Fruit fly (Drosophila melanogaster) whole organism, embryonic: Measurements from ENCODE around the gene CG43175.
A peak's percentile ranks its signal among the peaks of the same experiment; 100 is the strongest.

Source experiments
- CG1024 ChIP-seq: fragments of 200-800 bp; sonication (Bioruptor generic); IDR thresholded peaks from 2 replicates; pipeline ENCODE4 v1.3.6; 2022; ENCODE audit warnings: missing biosample characterization, missing genetic modification characterization
- CG10274 ChIP-seq: fragments of 200-800 bp; sonication (Bioruptor generic); optimal IDR thresholded peaks from 3 replicates; lab custom pipeline; 2017; ENCODE audit warnings: missing biosample characterization, mild to moderate bottlenecking, missing genetic modification characterization
- CG10321 ChIP-seq: fragments of 200-800 bp; sonication (Bioruptor generic); IDR thresholded peaks from 2 replicates; pipeline ENCODE4 v1.3.6; 2022; ENCODE audit warnings: missing biosample characterization, missing genetic modification characterization
- CG10366 ChIP-seq: fragments of 200-800 bp; sonication (Bioruptor generic); IDR thresholded peaks from 2 replicates; pipeline ENCODE4 v1.3.6; 2022; ENCODE audit warnings: missing biosample characterization, missing genetic modification characterization
- CG10543 ChIP-seq: fragments of 200-800 bp; sonication (Bioruptor generic); optimal IDR thresholded peaks from 3 replicates; lab custom pipeline; 2017; ENCODE audit warnings: missing biosample characterization, mild to moderate bottlenecking, missing genetic modification characterization, moderate library complexity
- CG10979 ChIP-seq: fragments of 200-800 bp; sonication (Bioruptor generic); optimal IDR thresholded peaks from 2 replicates; lab custom pipeline; 2018; ENCODE audit warnings: missing biosample characterization, mild to moderate bottlenecking, missing genetic modification characterization, moderate library complexity
- CG11085 ChIP-seq: fragments of 200-800 bp; sonication (Bioruptor generic); IDR thresholded peaks from 2 replicates; pipeline ENCODE4 v1.3.6; 2022; ENCODE audit warnings: missing biosample characterization, missing genetic modification characterization
- CG11723 ChIP-seq: fragments of 200-800 bp; sonication (Bioruptor generic); optimal IDR thresholded peaks from 2 replicates; lab custom pipeline; 2017; ENCODE audit warnings: missing biosample characterization, mild to moderate bottlenecking, missing genetic modification characterization
- CG12391 ChIP-seq: fragments of 200-800 bp; sonication (Bioruptor generic); optimal IDR thresholded peaks from 3 replicates; lab custom pipeline; 2018; ENCODE audit warnings: missing biosample characterization, mild to moderate bottlenecking, missing genetic modification characterization, moderate library complexity
- CG13296 ChIP-seq: fragments of 200-800 bp; sonication (Bioruptor generic); optimal IDR thresholded peaks from 3 replicates; lab custom pipeline; 2018; ENCODE audit warnings: missing biosample characterization, mild to moderate bottlenecking, missing genetic modification characterization
- CG14050 ChIP-seq: fragments of 200-800 bp; sonication (Bioruptor generic); IDR thresholded peaks from 3 replicates; pipeline ENCODE4 v1.3.6; 2022; ENCODE audit warnings: missing biosample characterization, missing genetic modification characterization
- CG17829 ChIP-seq: fragments of 200-800 bp; optimal IDR thresholded peaks from 2 replicates; lab custom pipeline; 2019; ENCODE audit warnings: missing biosample characterization, mild to moderate bottlenecking, missing genetic modification characterization, moderate library complexity
- CG31365 ChIP-seq: fragments of 200-800 bp; sonication (Bioruptor generic); optimal IDR thresholded peaks from 2 replicates; lab custom pipeline; 2018; ENCODE audit warnings: missing biosample characterization, mild to moderate bottlenecking, missing genetic modification characterization
- CG5953 ChIP-seq: fragments of 200-800 bp; sonication (Bioruptor generic); IDR thresholded peaks from 2 replicates; pipeline ENCODE4 v1.3.6; 2022; ENCODE audit warnings: missing biosample characterization, missing genetic modification characterization
- CG7745 ChIP-seq: fragments of 200-800 bp; sonication (Bioruptor generic); optimal IDR thresholded peaks from 2 replicates; lab custom pipeline; 2018; ENCODE audit warnings: missing biosample characterization, mild to moderate bottlenecking, missing genetic modification characterization, moderate library complexity
- CG8388 ChIP-seq: fragments of 200-800 bp; sonication (Bioruptor generic); optimal IDR thresholded peaks from 2 replicates; lab custom pipeline; 2019; ENCODE audit warnings: missing biosample characterization, mild to moderate bottlenecking, missing genetic modification characterization, moderate library complexity
- CG8478 ChIP-seq: fragments of >200 bp; optimal IDR thresholded peaks from 2 replicates; lab custom pipeline; 2018
- CG9727 ChIP-seq: fragments of 200-800 bp; sonication (Bioruptor generic); optimal IDR thresholded peaks from 3 replicates; lab custom pipeline; 2017; ENCODE audit warnings: missing biosample characterization, mild to moderate bottlenecking, missing genetic modification characterization
- Chrac-16 ChIP-seq: fragments of 200-800 bp; sonication (Bioruptor generic); optimal IDR thresholded peaks from 3 replicates; lab custom pipeline; 2016; ENCODE audit warnings: missing biosample characterization, missing genetic modification characterization
- CrebB ChIP-seq: fragments of 200-800 bp; sonication (Bioruptor generic); optimal IDR thresholded peaks from 3 replicates; lab custom pipeline; 2018; ENCODE audit warnings: missing biosample characterization, mild to moderate bottlenecking, missing genetic modification characterization
- Dbx ChIP-seq: fragments of 200-800 bp; sonication (Bioruptor generic); IDR thresholded peaks from 3 replicates; pipeline ENCODE4 v1.3.6; 2022; ENCODE audit warnings: missing biosample characterization, missing genetic modification characterization
- Dll ChIP-seq: fragments of 200-800 bp; sonication (Bioruptor generic); IDR thresholded peaks from 4 replicates; pipeline ENCODE4 v1.3.6; 2022; ENCODE audit warnings: missing biosample characterization, missing genetic modification characterization; ENCODE audit not compliant: partially characterized antibody
- Fer1 ChIP-seq: fragments of 200-800 bp; sonication (Bioruptor generic); optimal IDR thresholded peaks from 2 replicates; lab custom pipeline; 2017; ENCODE audit warnings: missing biosample characterization, mild to moderate bottlenecking, missing genetic modification characterization
- HLHmδ ChIP-seq: fragments of 200-800 bp; sonication (Bioruptor generic); optimal IDR thresholded peaks from 2 replicates; lab custom pipeline; 2018; ENCODE audit warnings: missing biosample characterization, mild to moderate bottlenecking, missing genetic modification characterization, moderate library complexity
- Hey ChIP-seq: fragments of 200-800 bp; sonication (Bioruptor generic); optimal IDR thresholded peaks from 3 replicates; lab custom pipeline; 2018; ENCODE audit warnings: missing biosample characterization, mild to moderate bottlenecking, missing genetic modification characterization
- Hmx ChIP-seq: fragments of 200-800 bp; sonication (Bioruptor generic); optimal IDR thresholded peaks from 2 replicates; lab custom pipeline; 2016; ENCODE audit warnings: missing biosample characterization, missing genetic modification characterization
- Hr51 ChIP-seq, 2 experiments: fragments of 200-800 bp; sonication (Bioruptor generic); optimal IDR thresholded peaks; 2 replicates in 1 of 2; 3 replicates in 1 of 2; lab custom pipeline; 2016 to 2018; ENCODE audit warnings: missing biosample characterization in 2 of 2, missing genetic modification characterization in 2 of 2, mild to moderate bottlenecking in 1 of 2, moderate library complexity in 1 of 2
- Hr78 ChIP-seq, 2 experiments: fragments of 200-800 bp in 1 of 2; fragments of >200 bp in 1 of 2; sonication (Bioruptor generic) in 1 of 2; optimal IDR thresholded peaks; 2 replicates each; lab custom pipeline; 2017 to 2019; ENCODE audit warnings: missing biosample characterization in 2 of 2, missing genetic modification characterization in 2 of 2, mild to moderate bottlenecking in 1 of 2, moderate library complexity in 1 of 2
- MTF-1 ChIP-seq: fragments of 200-800 bp; sonication (Bioruptor generic); optimal IDR thresholded peaks from 2 replicates; lab custom pipeline; 2018; ENCODE audit warnings: missing biosample characterization, mild to moderate bottlenecking, missing genetic modification characterization, borderline replicate concordance
- Nf-YC ChIP-seq: fragments of 200-800 bp; optimal IDR thresholded peaks from 3 replicates; lab custom pipeline; 2019; ENCODE audit warnings: missing biosample characterization, mild to moderate bottlenecking, missing genetic modification characterization, moderate library complexity
- Opbp ChIP-seq: fragments of 200-800 bp; sonication (Bioruptor generic); IDR thresholded peaks from 3 replicates; pipeline ENCODE4 v1.3.6; 2022; ENCODE audit warnings: missing biosample characterization, missing genetic modification characterization; ENCODE audit not compliant: partially characterized antibody
- Rfx ChIP-seq: fragments of 200-800 bp; sonication (Bioruptor generic); IDR thresholded peaks from 2 replicates; pipeline ENCODE4 v1.3.6; 2022; ENCODE audit warnings: missing biosample characterization, missing genetic modification characterization
- ab ChIP-seq: fragments of 200-800 bp; sonication (Bioruptor generic); optimal IDR thresholded peaks from 2 replicates; lab custom pipeline; 2016; ENCODE audit warnings: missing biosample characterization, missing genetic modification characterization
- cato ChIP-seq: fragments of 200-800 bp; sonication (Bioruptor generic); optimal IDR thresholded peaks from 2 replicates; lab custom pipeline; 2016; ENCODE audit warnings: missing biosample characterization, missing genetic modification characterization, borderline replicate concordance
- crol ChIP-seq: fragments of 200-800 bp; sonication (Bioruptor generic); IDR thresholded peaks from 2 replicates; pipeline ENCODE4 v1.3.6; 2022; ENCODE audit warnings: missing biosample characterization, missing genetic modification characterization
- dysf ChIP-seq: fragments of 200-800 bp; sonication (Bioruptor generic); IDR thresholded peaks from 3 replicates; pipeline ENCODE4 v1.3.6; 2022; ENCODE audit warnings: missing biosample characterization, missing genetic modification characterization
- grau ChIP-seq: fragments of 200-800 bp; optimal IDR thresholded peaks from 3 replicates; lab custom pipeline; 2019; ENCODE audit warnings: missing biosample characterization, mild to moderate bottlenecking, missing genetic modification characterization, moderate library complexity
- grn ChIP-seq: fragments of 200-800 bp; sonication (Bioruptor generic); optimal IDR thresholded peaks from 3 replicates; lab custom pipeline; 2017; ENCODE audit warnings: missing biosample characterization, missing genetic modification characterization
- gro ChIP-seq: fragments of 200-800 bp; sonication (Bioruptor generic); optimal IDR thresholded peaks from 2 replicates; lab custom pipeline; 2016; ENCODE audit warnings: missing biosample characterization, missing genetic modification characterization
- gsb ChIP-seq: fragments of 200-800 bp; sonication (Bioruptor generic); IDR thresholded peaks from 2 replicates; pipeline ENCODE4 v1.3.6; 2022; ENCODE audit warnings: missing biosample characterization, missing genetic modification characterization
- her ChIP-seq: fragments of 200-800 bp; sonication (Bioruptor generic); optimal IDR thresholded peaks from 2 replicates; lab custom pipeline; 2016; ENCODE audit warnings: missing biosample characterization, missing genetic modification characterization
- hth ChIP-seq: fragments of >200 bp; optimal IDR thresholded peaks from 2 replicates; lab custom pipeline; 2017; ENCODE audit warnings: inconsistent platforms
- kay ChIP-seq: fragments of 200-800 bp; sonication (Bioruptor generic); optimal IDR thresholded peaks from 2 replicates; lab custom pipeline; 2016; ENCODE audit warnings: missing biosample characterization, missing genetic modification characterization
- lola ChIP-seq, 3 experiments: fragments of >200 bp in 2 of 3; fragments of 200-800 bp in 1 of 3; sonication (Bioruptor generic) in 1 of 3; optimal IDR thresholded peaks; 2 replicates each; lab custom pipeline; 2017 to 2019; ENCODE audit warnings: missing biosample characterization in 3 of 3, missing genetic modification characterization in 3 of 3, mild to moderate bottlenecking in 1 of 3, moderate library complexity in 1 of 3
- mirr ChIP-seq: fragments of 200-800 bp; sonication (Bioruptor generic); optimal IDR thresholded peaks from 3 replicates; lab custom pipeline; 2018; ENCODE audit warnings: missing biosample characterization, mild to moderate bottlenecking, missing genetic modification characterization
- phol ChIP-seq: fragments of 200-800 bp; sonication (Bioruptor generic); optimal IDR thresholded peaks from 3 replicates; lab custom pipeline; 2018; ENCODE audit warnings: missing biosample characterization, mild to moderate bottlenecking, missing genetic modification characterization, moderate library complexity
- pros ChIP-seq: fragments of 200-800 bp; sonication (Bioruptor generic); optimal IDR thresholded peaks from 3 replicates; lab custom pipeline; 2019; ENCODE audit warnings: missing biosample characterization, mild to moderate bottlenecking, missing genetic modification characterization, moderate library complexity
- row ChIP-seq: fragments of 200-800 bp; sonication (Bioruptor generic); IDR thresholded peaks from 3 replicates; pipeline ENCODE4 v1.3.6; 2022; ENCODE audit warnings: missing biosample characterization, missing genetic modification characterization
- tgo ChIP-seq: fragments of 200-800 bp; sonication (Bioruptor generic); IDR thresholded peaks from 3 replicates; pipeline ENCODE4 v1.3.6; 2022; ENCODE audit warnings: missing biosample characterization, missing genetic modification characterization
- vvl ChIP-seq: fragments of 200-800 bp; sonication (Bioruptor generic); IDR thresholded peaks from 2 replicates; pipeline ENCODE4 v1.3.6; 2022; ENCODE audit warnings: missing biosample characterization, missing genetic modification characterization
- zfh2 ChIP-seq: fragments of 200-800 bp; sonication (Bioruptor generic); optimal IDR thresholded peaks from 2 replicates; lab custom pipeline; 2016; ENCODE audit warnings: missing biosample characterization, missing genetic modification characterization

The CG43175 gene

dm6 chr3R:17604880-17605667, 25.4 kb upstream of the CG43175 start (continued):
- TF ChIP-seq CrebB (tag; lab: Kevin White, UChicago) (no peak), Dbx (GFP tag; lab: Robert Waterston, UW) (no peak), gro (no peak), Hey (tag; lab: Kevin White, UChicago) (peak; percentile 33), Dll (0 out of 4 replicates have a peak, but pooled peaks have one; percentile 0), CG10274 (GFP tag; lab: Kevin White, UChicago) (no peak), Hmx (GFP tag; lab: Kevin White, UChicago) (no peak), mirr (GFP tag; lab: Kevin White, UChicago) (no peak), HLHmδ (GFP tag; lab: Kevin White, UChicago) (peak; percentile 75), cato (no peak), CG12391 (tag; lab: Kevin White, UChicago) (peak; percentile 57), pros (peak; percentile 84), grau (tag; lab: Kevin White, UChicago) (peak; percentile 47), ab (GFP tag; lab: Kevin White, UChicago) (no peak), CG14050 (GFP tag; lab: Robert Waterston, UW) (no peak), MTF-1 (GFP tag; lab: Kevin White, UChicago) (no peak), her (GFP tag; lab: Kevin White, UChicago) (no peak), CG11085 (no peak), CG10979 (peak; percentile 30), crol (GFP tag; lab: Robert Waterston, UW) (peak; percentile 48), kay (no peak), gsb (GFP tag; lab: Robert Waterston, UW) (no peak), Hr78 (GFP tag; optimal IDR thresholded peaks at IDR 0.05; lab: Kevin White, UChicago) (no peak), CG10321 (GFP tag; lab: Robert Waterston, UW) (no peak), Opbp (GFP tag; lab: Robert Waterston, UW) (no peak), lola (GFP tag; optimal IDR thresholded peaks at IDR 0.05; lab: Kevin White, UChicago) (peak in 1 of 3 experiments; percentile 42), CG17829 (tag; lab: Kevin White, UChicago) (no peak), CG11723 (GFP tag; lab: Kevin White, UChicago) (no peak), CG7745 (tag; lab: Kevin White, UChicago) (peak; percentile 34), CG13296 (GFP tag; lab: Kevin White, UChicago) (peak; percentile 16), row (GFP tag; lab: Robert Waterston, UW) (peak; percentile 87), CG9727 (GFP tag; lab: Kevin White, UChicago) (peak; percentile 40), CG10366 (GFP tag; lab: Robert Waterston, UW) (no peak), Rfx (GFP tag; lab: Robert Waterston, UW) (no peak), dysf (GFP tag; lab: Robert Waterston, UW) (peak; percentile 15; the same call in 1 of the 3 replicates), CG8478 (lab: Kevin White, UChicago) (no peak), CG10543 (GFP tag; lab: Kevin White, UChicago) (peak; percentile 28), Chrac-16 (GFP tag; lab: Kevin White, UChicago) (no peak)

- TF ChIP-seq CG1024 (GFP tag; lab: Robert Waterston, UW) = no peak
- TF ChIP-seq zfh2 = no peak
- peak; percentile 25 for TF ChIP-seq phol
- TF ChIP-seq Hr51 (GFP tag; optimal IDR thresholded peaks at IDR 0.05; lab: Kevin White, UChicago) = no peak
- no peak for TF ChIP-seq CG31365 (tag; lab: Kevin White, UChicago)
- no peak for TF ChIP-seq CG8388 (GFP tag; lab: Kevin White, UChicago)
- TF ChIP-seq Nf-YC (tag; lab: Kevin White, UChicago) = no peak
- TF ChIP-seq CG5953 (GFP tag; lab: Robert Waterston, UW) = no peak
- no peak for TF ChIP-seq grn (GFP tag; lab: Kevin White, UChicago)
- no peak for TF ChIP-seq tgo
- TF ChIP-seq hth = no peak
- no peak; the same call in 1 of the 2 replicates for TF ChIP-seq vvl (GFP tag; lab: Robert Waterston, UW)
- TF ChIP-seq Fer1 (GFP tag; lab: Kevin White, UChicago) = no peak
Measured at dm6 chr3R:17605872-17606271, 24.6 kb upstream of the CG43175 start, which contains the start of gene sll. Gene sll (plus strand): TSS chr3R:17606106.
